Worm (Caenorhabditis elegans): ENCODE data around the gene C17H12.12.
A peak's percentile ranks its signal among the peaks of the same experiment; 100 is the strongest.
"Not testable (repeated sequence)": the region's sequence is repeated elsewhere in the genome, so short reads cannot be mapped to it uniquely, and the experiment has no call there.

Gene C17H12.12

DNA sequence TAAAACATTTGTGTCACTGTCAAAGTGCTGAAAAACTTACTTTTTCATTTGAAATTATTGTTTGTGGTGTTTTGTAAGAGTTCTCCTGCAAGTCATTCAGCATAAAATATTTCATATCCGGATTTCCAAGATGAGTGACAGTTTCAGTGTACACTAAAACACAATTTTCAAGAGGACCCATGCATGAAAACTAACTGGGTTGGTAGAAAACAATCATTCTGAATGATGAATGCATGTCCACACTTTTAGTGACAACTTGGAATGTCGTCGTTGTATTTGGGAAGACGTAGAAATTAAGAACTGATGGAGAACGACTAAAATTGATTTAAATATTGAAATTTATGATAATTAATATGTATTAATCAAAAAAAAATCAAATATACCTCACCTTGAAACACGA, 26.0 kb downstream of the C17H12.12 start:
- TF ChIP-seq skn-1 (tag; optimal IDR thresholded peaks at IDR 0.05), result no peak
- peak; percentile 40 for TF ChIP-seq nhr-85 (tag)

DNA sequence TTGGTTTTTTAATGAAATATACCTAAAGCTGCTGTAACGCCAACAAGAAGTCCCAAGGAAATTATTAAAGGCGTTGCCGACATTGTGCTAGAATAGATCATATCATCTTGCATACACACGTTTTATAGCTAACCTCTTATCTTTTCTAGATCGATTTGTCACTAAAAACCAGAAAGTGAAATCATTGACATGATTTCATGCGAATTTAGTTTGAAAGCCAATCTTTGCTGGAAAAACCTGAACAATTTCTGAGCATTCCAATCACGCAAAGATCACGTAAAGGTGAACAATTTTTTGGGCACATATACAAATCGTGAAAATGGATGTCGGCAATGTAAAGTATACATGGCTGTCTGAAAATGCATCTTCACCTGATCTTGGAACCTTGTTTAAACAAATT, 26.7 kb downstream of the C17H12.12 start, which contains the start of gene C17H12.6:
C17H12.6 (minus strand) TSS at position 101 of the 400 bp plus-strand sequence.
- TF ChIP-seq ceh-90 (tag; optimal IDR thresholded peaks at IDR 0.05), result no peak
- no peak for TF ChIP-seq efl-1 (optimal IDR thresholded peaks at IDR 0.05)
- peak in 1 of 2 experiments; percentile 34 for TF ChIP-seq efl-1 (GFP tag; optimal IDR thresholded peaks at IDR 0.05 in 1 of 2)
- no peak for TF ChIP-seq nhr-47 (tag; optimal IDR thresholded peaks at IDR 0.05)
- no peak for TF ChIP-seq nhr-76 (tag; optimal IDR thresholded peaks at IDR 0.05)

DNA sequence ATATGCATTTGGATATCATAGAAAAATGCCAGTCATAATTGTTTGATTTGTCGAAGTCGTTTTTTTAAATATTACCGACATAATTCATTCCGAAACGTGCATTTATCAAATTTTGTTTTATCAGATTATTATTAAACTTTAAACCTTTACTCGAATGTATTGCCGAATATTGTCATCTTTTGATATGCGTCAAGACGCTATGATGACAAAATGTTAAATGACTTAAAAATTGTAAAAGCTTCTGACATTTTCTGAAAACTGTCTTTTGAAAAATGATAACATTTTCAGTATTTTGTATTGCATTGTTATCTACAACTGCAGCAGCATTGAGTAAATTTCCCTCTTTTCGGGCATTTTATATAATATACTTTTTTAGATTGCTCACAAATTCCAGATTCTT, 28.9 kb downstream of the C17H12.12 start, which contains the start of gene H20E11.3:
H20E11.3 (plus strand) TSS at position 195 of the 400 bp plus-strand sequence.
- TF ChIP-seq hlh-4 (tag; optimal IDR thresholded peaks at IDR 0.05) (no peak), dpl-1 (GFP tag; optimal IDR thresholded peaks at IDR 0.05) (no peak), vab-15 (tag; optimal IDR thresholded peaks at IDR 0.05) (no peak), lin-15B (tag; optimal IDR thresholded peaks at IDR 0.05) (no peak), C04F5.9 (tag; optimal IDR thresholded peaks at IDR 0.05) (no peak), nhr-90 (tag; optimal IDR thresholded peaks at IDR 0.05; ENCODE audit: poor library complexity) (no peak)

DNA sequence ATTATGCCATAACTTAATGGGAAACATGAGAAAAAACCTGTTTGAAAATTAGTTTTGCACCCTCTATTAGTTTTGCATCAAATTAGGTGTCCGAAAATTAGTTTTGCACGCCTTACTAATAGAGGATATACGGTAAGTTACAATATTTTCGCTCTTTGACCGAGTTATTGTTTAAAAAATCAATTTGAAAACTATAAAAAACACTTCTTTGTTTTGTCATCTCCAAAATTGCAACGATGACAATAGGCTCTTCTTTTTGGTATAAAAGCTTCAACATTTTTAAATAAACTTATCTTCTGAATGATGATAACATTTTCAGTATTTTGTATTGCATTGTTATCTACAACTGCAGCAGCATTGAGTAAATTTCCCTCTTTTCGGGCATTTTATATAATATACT, 31.8 kb downstream of the C17H12.12 start, which contains the start of gene H20E11.2:
H20E11.2 (plus strand) TSS at position 301 of the 400 bp plus-strand sequence.
- TF ChIP-seq nhr-77, aly-2, nhr-11 (tag; optimal IDR thresholded peaks at IDR 0.05): not testable (repeated sequence)

DNA sequence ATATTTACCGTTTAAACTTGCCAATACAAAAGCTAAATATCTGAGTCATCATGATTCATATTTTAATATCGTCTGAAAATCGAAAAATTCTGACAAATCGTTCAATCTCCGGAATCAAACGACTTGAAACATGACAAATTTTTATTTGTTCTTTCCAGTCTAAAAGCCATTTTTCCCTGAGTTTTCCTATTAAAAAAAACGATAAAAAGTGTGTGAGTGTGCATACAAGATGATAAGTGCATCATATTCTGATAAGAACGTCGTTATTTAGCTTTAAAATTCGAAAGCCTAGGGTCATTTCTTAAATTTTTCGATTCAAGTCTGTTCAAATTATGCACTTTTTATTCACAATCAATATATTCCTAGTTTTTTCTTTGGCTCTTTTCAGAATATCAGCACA, 34.2 kb downstream of the C17H12.12 start, which contains the start of gene H20E11.1:
H20E11.1 (plus strand) TSS at position 244 of the 400 bp plus-strand sequence.
- no peak for TF ChIP-seq nhr-76 (tag; optimal IDR thresholded peaks at IDR 0.05)
- peak; percentile 52 for TF ChIP-seq elt-2 (tag; optimal IDR thresholded peaks at IDR 0.05)
- no peak for TF ChIP-seq F16B12.6 (tag; optimal IDR thresholded peaks at IDR 0.05)

DNA sequence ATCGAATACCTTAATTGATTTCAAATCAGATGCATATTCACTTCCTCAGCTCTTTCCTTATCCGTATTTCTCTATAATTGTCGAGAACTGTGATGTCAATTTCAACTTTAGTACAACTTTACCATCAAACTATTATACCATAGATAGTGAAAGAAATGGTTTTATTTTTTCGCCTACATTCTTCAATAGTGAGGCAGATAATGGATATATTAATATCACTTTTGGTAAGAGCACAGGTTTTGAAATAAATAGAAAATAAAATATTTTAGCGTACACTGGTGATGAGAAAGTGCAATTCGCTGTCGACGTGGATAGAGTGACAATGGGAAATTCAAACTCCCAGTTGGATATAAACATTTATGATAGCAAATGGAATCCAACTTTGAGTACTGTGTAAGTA, 36.5 kb downstream of the C17H12.12 start:
- TF ChIP-seq zag-1 (tag; optimal IDR thresholded peaks at IDR 0.05) (no peak), ztf-4 (tag; optimal IDR thresholded peaks at IDR 0.05) (no peak), unc-98 (GFP tag; IDR thresholded peaks at IDR 0.05) (no peak), vab-15 (tag; optimal IDR thresholded peaks at IDR 0.05) (no peak), xbp-1 (tag; optimal IDR thresholded peaks at IDR 0.05) (no peak), fkh-10 (GFP tag; optimal IDR thresholded peaks at IDR 0.05) (no peak), lin-35 (GFP tag; optimal IDR thresholded peaks at IDR 0.05) (no peak), F16B12.6 (tag; optimal IDR thresholded peaks at IDR 0.05) (no peak), fkh-8 (tag; optimal IDR thresholded peaks at IDR 0.05) (no peak), pqm-1 (tag; optimal IDR thresholded peaks at IDR 0.05) (no peak)

DNA sequence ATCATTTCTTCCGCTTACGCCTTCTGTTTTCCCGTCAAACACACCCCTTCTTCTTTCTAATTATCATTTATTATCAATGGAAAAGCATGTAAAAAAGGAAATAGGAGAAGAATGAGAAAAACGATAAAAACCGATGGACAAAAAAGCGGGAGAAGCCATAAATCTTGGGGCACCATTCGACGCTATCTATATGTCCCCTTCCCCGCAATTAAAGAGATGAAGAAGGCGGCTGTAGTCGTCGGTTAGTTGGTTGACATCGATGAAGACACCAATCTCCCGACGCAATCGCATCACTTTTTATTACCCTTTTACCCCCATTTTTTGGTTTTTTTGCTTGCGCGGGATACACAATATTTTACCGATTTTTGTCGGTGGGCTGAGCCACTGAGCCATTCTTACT, 37.9 kb downstream of the C17H12.12 start:
- TF ChIP-seq elt-3 (tag; optimal IDR thresholded peaks at IDR 0.05) (peak in 1 of 6 experiments; percentile 14), blmp-1 (tag; optimal IDR thresholded peaks at IDR 0.05) (peak; percentile 47), mab-9 (GFP tag; IDR thresholded peaks at IDR 0.05) (0 out of 2 replicates have a peak, but pooled peaks have one; percentile 8), hlh-17 (GFP tag; optimal IDR thresholded peaks at IDR 0.05; ENCODE audit: borderline replicate concordance) (no peak)

Data from whole organism, L1 larva.